Worm (Caenorhabditis elegans) whole organism, midembryonic: ENCODE measurements around the gene fkh-2.

Experiments
- T22C8.4 ChIP-seq: fragments of 200-800 bp; sonication (Bioruptor generic); IDR thresholded peaks from 2 replicates; pipeline ENCODE4 v1.3.6; 2022; ENCODE audit warnings: missing genetic modification characterization, missing compliant biosample characterization
- cog-1 ChIP-seq: sonication (generic microtip); optimal IDR thresholded peaks from 2 replicates; lab custom pipeline; 2016; ENCODE audit warnings: missing genetic modification characterization, missing compliant biosample characterization
- flt-1 ChIP-seq: fragments of 200-800 bp; sonication (Bioruptor generic); IDR thresholded peaks from 2 replicates; pipeline ENCODE4 v1.3.6; 2022; ENCODE audit warnings: missing genetic modification characterization, missing compliant biosample characterization
- klf-2 ChIP-seq: fragments of 200-800 bp; sonication (Bioruptor generic); conservative IDR thresholded peaks from 2 replicates; pipeline ENCODE4 v1.3.6; 2022; ENCODE audit warnings: missing genetic modification reagents, missing genetic modification characterization, missing compliant biosample characterization
- med-1 ChIP-seq: sonication (generic microtip); optimal IDR thresholded peaks from 2 replicates; lab custom pipeline; 2017; ENCODE audit warnings: missing genetic modification characterization, mild to moderate bottlenecking, missing compliant biosample characterization, antibody characterized with exemption, missing genetic modification reagents; ENCODE audit not compliant: insufficient read depth
- ref-1 ChIP-seq: fragments of 200-800 bp; sonication (Bioruptor generic); conservative IDR thresholded peaks from 2 replicates; pipeline ENCODE4 v1.3.6; 2022; ENCODE audit warnings: missing genetic modification reagents, missing genetic modification characterization, missing compliant biosample characterization
- tab-1 ChIP-seq: fragments of 200-800 bp; sonication (Bioruptor generic); IDR thresholded peaks from 2 replicates; pipeline ENCODE4 v1.3.6; 2022; ENCODE audit warnings: missing genetic modification characterization, missing compliant biosample characterization
- ztf-23 ChIP-seq: fragments of 200-800 bp; sonication (Bioruptor generic); IDR thresholded peaks from 2 replicates; pipeline ENCODE4 v1.3.6; 2022; ENCODE audit warnings: missing genetic modification reagents, missing genetic modification characterization, missing compliant biosample characterization
- ztf-29 ChIP-seq: fragments of 200-800 bp; sonication (Bioruptor generic); IDR thresholded peaks from 2 replicates; pipeline ENCODE4 v1.3.6; 2022; ENCODE audit warnings: missing genetic modification reagents, missing genetic modification characterization, missing compliant biosample characterization

fkh-2 gene

DNA sequence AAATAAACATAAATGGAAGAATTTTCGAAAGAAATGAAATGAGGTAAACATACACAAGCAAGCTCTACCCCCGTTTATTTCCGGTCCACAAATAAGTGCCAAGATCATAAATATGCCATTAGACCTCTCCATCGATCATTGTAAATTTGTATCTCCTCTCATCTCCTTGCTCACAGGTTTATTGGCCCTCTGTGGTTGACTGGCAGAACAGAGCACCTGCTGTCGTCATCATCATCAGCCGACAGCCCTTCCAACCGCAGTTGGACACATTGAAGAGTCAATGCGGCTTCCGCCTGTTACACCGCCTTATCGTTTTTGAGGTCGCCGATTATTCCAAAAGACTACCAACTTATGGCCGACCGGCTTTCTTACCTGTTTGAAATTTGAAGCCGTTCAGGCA is 3.5 kb downstream of the fkh-2 start:
- TF ChIP-seq cog-1 (tag; lab: Kevin White, UChicago) (no peak), ref-1 (GFP tag; lab: Robert Waterston, UW) (no peak), tab-1 (no peak), ztf-29 (GFP tag; lab: Robert Waterston, UW) (no peak), med-1 (GFP tag; lab: Kevin White, UChicago) (no peak), T22C8.4 (no peak), flt-1 (no peak), klf-2 (GFP tag; lab: Robert Waterston, UW) (no peak), ztf-23 (no peak)

DNA sequence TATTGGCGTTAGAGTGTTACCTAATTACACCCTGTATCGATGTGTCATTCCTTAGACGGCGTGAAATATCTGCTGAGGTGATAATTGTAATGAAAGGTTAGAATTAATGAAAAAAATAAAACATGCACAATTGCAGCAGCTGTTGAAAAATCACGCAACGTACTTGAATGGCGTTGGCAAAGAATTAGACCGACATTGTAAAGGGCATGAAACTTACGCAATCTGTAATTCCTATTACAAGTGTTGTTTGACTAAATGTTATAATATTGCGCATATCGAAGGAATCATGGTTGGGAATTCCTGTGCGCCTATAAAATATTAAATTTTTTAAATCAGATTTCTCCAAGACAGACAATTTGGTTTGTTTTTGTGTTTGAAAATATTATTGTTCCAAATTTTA is 8.4 kb downstream of the fkh-2 start, which contains the start of gene tag-18:
Gene tag-18 (minus strand): TSS at position 305 of the 400 bp plus-strand sequence.
- TF ChIP-seq T22C8.4, result no peak
- no peak for TF ChIP-seq cog-1 (tag; lab: Kevin White, UChicago)
- TF ChIP-seq ref-1 (GFP tag; lab: Robert Waterston, UW), result no peak
- TF ChIP-seq klf-2 (GFP tag; lab: Robert Waterston, UW), result no peak
- no peak for TF ChIP-seq med-1 (GFP tag; lab: Kevin White, UChicago)
- no peak for TF ChIP-seq ztf-29 (GFP tag; lab: Robert Waterston, UW)
- TF ChIP-seq flt-1, result no peak
- TF ChIP-seq ztf-23, result no peak
- no peak for TF ChIP-seq tab-1

DNA sequence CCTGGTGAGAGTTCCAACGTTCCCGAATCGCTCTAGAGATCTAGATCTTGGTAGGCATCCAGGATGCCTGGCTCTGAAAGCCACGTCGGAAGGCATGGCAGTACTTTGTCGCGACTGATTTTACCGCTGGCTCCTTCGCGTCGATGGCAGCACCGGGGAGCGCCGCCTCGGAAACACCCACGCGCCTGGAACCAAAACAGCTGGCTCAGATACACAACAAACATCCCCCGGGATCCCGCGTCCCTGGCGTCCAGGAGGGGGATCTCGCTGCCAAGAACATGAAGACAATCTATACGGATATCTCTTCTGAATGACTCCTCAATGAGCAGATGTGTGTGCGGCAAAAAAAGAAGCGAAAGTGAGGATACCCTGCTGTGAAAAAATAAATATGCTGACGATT is 8.8 kb downstream of the fkh-2 start:
- no peak for TF ChIP-seq tab-1
- TF ChIP-seq ztf-23, result no peak
- no peak for TF ChIP-seq cog-1 (tag; lab: Kevin White, UChicago)
- TF ChIP-seq ref-1 (GFP tag; lab: Robert Waterston, UW), result no peak
- TF ChIP-seq T22C8.4, result no peak
- TF ChIP-seq ztf-29 (GFP tag; lab: Robert Waterston, UW), result no peak
- TF ChIP-seq flt-1, result no peak
- no peak for TF ChIP-seq klf-2 (GFP tag; lab: Robert Waterston, UW)
- no peak for TF ChIP-seq med-1 (GFP tag; lab: Kevin White, UChicago)

DNA sequence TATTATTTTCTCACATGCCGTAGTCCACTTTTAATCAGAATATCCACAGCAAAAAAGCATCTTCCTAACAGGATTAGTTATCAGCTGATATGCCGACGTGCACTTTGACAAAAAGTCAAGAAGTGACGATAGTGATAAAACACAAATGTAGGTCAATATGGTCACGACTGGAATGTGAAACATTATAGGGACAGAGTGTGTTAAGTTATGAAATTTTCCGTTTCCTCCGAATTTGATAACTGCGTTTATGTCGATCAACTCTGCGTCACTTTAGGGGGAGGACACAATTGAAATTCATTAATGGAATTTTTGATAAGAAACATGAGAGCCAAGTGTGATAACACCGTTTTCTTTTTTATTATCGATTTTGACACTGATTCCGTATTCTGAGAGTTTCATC is 13.2 kb downstream of the fkh-2 start, which contains the start of gene aex-4:
Gene aex-4 (plus strand): TSS at position 312 of the 400 bp plus-strand sequence.
- no peak for TF ChIP-seq med-1 (GFP tag; lab: Kevin White, UChicago)
- TF ChIP-seq ztf-23, result no peak
- no peak for TF ChIP-seq cog-1 (tag; lab: Kevin White, UChicago)
- TF ChIP-seq ref-1 (GFP tag; lab: Robert Waterston, UW), result no peak
- TF ChIP-seq tab-1, result no peak
- no peak for TF ChIP-seq T22C8.4
- TF ChIP-seq klf-2 (GFP tag; lab: Robert Waterston, UW), result no peak
- TF ChIP-seq ztf-29 (GFP tag; lab: Robert Waterston, UW), result no peak

DNA sequence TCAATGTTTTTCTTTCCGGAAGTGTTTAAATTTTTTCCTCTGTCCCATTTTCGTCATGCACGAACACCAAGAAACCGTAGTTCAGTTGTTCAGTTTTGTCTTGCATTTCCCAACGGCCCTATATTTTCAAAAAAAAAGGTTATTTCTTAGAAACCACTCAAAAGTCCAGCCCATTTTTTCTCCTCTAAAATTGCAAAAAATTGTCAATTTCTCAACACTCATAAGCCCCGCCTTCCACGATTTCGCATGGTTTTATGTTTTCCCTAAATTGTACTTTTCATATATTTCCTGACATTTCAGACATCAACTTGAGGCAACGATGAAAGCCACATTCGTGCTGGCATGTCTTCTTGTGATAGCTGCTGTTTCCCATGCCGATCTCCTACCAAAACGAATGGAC is 14.8 kb downstream of the fkh-2 start, which contains the start of gene nlp-1:
Gene nlp-1 (plus strand): TSS at position 301 of the 400 bp plus-strand sequence.
- no peak for TF ChIP-seq klf-2 (GFP tag; lab: Robert Waterston, UW)

DNA sequence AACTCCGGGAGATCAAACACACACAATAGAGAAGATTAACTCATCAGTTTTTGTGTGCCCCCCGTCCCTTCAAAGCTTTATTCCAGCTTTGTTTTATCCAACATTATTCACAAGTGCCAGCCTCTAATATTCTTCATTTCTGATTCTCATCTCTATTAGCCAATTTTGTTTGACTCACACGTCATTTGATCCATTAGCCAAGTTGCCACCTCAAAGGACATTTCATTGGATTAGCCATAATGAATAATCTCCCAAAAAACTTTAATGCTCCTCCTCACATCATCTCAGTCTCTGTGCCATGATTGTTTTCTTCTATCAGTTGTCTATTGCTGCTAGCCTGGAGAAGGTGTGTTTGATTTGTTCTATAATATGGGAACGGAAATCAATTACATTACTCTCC is 16.7 kb downstream of the fkh-2 start:
- TF ChIP-seq ztf-23 (no peak), klf-2 (GFP tag; lab: Robert Waterston, UW) (no peak), cog-1 (tag; lab: Kevin White, UChicago) (no peak), ref-1 (GFP tag; lab: Robert Waterston, UW) (no peak), tab-1 (no peak), T22C8.4 (no peak), med-1 (GFP tag; lab: Kevin White, UChicago) (no peak), ztf-29 (GFP tag; lab: Robert Waterston, UW) (no peak), flt-1 (no peak)

DNA sequence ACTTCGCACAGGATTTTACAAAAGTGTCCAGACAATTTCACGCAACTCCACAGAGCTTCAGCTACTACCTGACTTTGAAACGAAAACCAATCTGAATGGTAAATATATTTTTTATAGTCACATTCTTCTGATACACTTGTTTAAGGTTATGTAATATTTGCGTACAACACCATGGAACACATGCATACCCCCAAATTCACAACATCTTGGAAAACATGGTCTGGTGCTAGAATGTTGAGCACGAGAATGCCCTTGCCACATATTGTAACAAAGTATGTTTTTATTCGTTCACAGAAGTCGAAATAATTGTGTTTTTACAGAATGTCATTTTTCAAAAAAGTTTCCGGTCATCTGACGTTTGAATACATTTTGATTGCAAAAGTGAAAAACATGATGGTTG is 26.3 kb downstream of the fkh-2 start:
- TF ChIP-seq cog-1 (tag; lab: Kevin White, UChicago) (no peak), ztf-23 (no peak), ztf-29 (GFP tag; lab: Robert Waterston, UW) (no peak), ref-1 (GFP tag; lab: Robert Waterston, UW) (no peak), flt-1 (no peak), T22C8.4 (no peak), med-1 (GFP tag; lab: Kevin White, UChicago) (no peak), tab-1 (no peak), klf-2 (GFP tag; lab: Robert Waterston, UW) (no peak)

DNA sequence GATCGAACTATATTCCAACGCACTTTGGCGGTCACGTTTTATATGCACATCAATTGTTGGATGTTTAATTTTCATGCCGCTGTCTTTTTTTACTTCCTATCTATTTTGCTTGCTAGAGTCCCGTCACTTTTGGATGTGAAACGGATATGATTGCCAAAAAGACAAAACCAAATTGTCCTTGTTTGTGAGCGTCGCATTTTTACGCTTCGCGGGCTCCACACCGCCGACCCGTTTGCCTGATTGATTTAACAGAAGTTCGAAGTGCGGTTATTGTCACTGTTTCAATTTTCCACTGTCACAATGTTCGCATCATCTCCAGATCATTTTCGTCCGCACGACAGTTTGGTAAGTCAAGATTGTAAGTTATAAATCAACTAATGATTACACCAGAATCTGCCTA is 27.3 kb downstream of the fkh-2 start, which contains the start of gene C01C4.2:
Gene C01C4.2 (plus strand): TSS at position 301 of the 400 bp plus-strand sequence.
- TF ChIP-seq T22C8.4 (no peak), flt-1 (no peak), med-1 (GFP tag; lab: Kevin White, UChicago) (no peak), ztf-29 (GFP tag; lab: Robert Waterston, UW) (no peak), ref-1 (GFP tag; lab: Robert Waterston, UW) (no peak), ztf-23 (no peak), tab-1 (no peak), cog-1 (tag; lab: Kevin White, UChicago) (no peak), klf-2 (GFP tag; lab: Robert Waterston, UW) (no peak)

DNA sequence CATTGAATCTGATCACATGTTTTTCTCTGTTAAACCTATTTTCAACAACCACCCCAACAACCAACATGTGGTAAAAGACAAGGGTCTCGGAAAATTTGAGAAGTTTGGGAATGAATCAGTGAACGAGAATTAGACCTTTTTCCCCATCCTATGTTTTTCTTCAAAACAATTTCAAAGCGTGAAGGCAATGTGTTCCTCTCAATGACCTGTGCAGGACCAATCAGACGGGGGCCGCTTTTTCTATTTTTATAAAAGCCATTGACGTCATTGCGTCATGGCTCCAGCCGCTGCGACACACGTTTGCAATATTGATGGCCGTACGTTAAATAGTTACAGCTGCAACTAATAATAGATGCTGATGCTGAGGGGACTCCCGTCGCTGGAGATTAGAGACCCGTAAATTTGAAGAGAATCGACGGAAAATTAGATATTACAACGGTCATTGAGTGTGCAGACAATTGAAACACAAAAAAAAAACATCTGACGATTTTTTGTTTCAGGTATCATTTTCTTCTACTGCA is 30.5 kb downstream of the fkh-2 start:
- TF ChIP-seq med-1 (GFP tag; lab: Kevin White, UChicago), result no peak
- no peak for TF ChIP-seq cog-1 (tag; lab: Kevin White, UChicago)
- TF ChIP-seq flt-1, result no peak

DNA sequence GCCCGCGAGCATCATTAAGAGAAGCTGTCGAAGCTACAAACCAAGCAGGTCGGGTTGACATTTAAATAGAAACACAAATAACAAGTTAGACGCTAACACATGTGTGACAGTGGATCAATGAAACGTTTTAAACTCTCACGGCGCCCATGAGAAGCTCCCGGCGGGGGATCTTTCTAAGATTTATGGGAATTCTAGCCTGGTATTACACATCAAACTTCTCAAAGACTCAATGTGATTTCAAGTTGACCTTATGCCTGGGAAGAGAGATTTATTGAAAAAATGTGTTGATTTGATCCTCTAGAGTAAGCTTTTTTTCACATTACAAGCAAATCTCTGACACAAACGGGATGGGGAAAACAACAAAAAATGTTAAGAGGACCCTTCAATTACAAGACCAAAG is 32.4 kb downstream of the fkh-2 start:
- TF ChIP-seq tab-1 (no peak), ref-1 (GFP tag; lab: Robert Waterston, UW) (no peak), klf-2 (GFP tag; lab: Robert Waterston, UW) (no peak), ztf-29 (GFP tag; lab: Robert Waterston, UW) (no peak), flt-1 (no peak), ztf-23 (no peak)
